Fruit fly (Drosophila melanogaster): Measurements from ENCODE around the gene pic.

- TF ChIP-seq CG8478 (optimal IDR thresholded peaks at IDR 0.05) (no peak), CTCF (optimal IDR thresholded peaks at IDR 0.05) (no peak)
These were observed 39.1 kb upstream of the pic start for dm6 chr3R:13012990-13013389.

Data from S2 (cell line).